Worm (Caenorhabditis elegans) whole organism, mixed stage, embryonic: ENCODE results near the gene lido-2.

Experiments
- M03D4.4 ChIP-seq: sonication (generic microtip); optimal IDR thresholded peaks from 2 replicates; lab custom pipeline; 2017; ENCODE audit warnings: mild to moderate bottlenecking, missing genetic modification characterization, missing compliant biosample characterization
- bed-3 ChIP-seq: fragments of 200-800 bp; sonication (Bioruptor generic); optimal IDR thresholded peaks from 3 replicates; lab custom pipeline; 2018; ENCODE audit warnings: mild to moderate bottlenecking, missing genetic modification characterization, moderate library complexity, missing compliant biosample characterization
- blmp-1 ChIP-seq: fragments of 150-350 bp; optimal IDR thresholded peaks from 2 replicates; lab custom pipeline; 2014; ENCODE audit warnings: missing biosample characterization, missing genetic modification characterization
- ceh-39 ChIP-seq: fragments of 150-350 bp; optimal IDR thresholded peaks from 2 replicates; lab custom pipeline; 2014; ENCODE audit warnings: missing biosample characterization, missing genetic modification characterization
- ceh-43 ChIP-seq: fragments of 200-800 bp; sonication (Bioruptor generic); optimal IDR thresholded peaks from 2 replicates; lab custom pipeline; 2018; ENCODE audit warnings: mild to moderate bottlenecking, missing genetic modification characterization, moderate library complexity, missing compliant biosample characterization
- ces-1 ChIP-seq: fragments of 150-350 bp; optimal IDR thresholded peaks from 2 replicates; lab custom pipeline; 2014; ENCODE audit warnings: missing biosample characterization, missing genetic modification reagents, missing genetic modification characterization
- cnd-1 ChIP-seq: fragments of 200-800 bp; sonication (Bioruptor generic); optimal IDR thresholded peaks from 2 replicates; lab custom pipeline; 2018; ENCODE audit warnings: mild to moderate bottlenecking, missing genetic modification characterization, missing compliant biosample characterization
- drap-1 ChIP-seq: fragments of 200-800 bp; sonication (Bioruptor generic); optimal IDR thresholded peaks from 3 replicates; lab custom pipeline; 2018; ENCODE audit warnings: mild to moderate bottlenecking, missing genetic modification characterization, missing compliant biosample characterization
- elt-1 ChIP-seq: sonication (generic microtip); optimal IDR thresholded peaks from 2 replicates; lab custom pipeline; 2017; ENCODE audit warnings: missing genetic modification characterization, mild to moderate bottlenecking, missing compliant biosample characterization, antibody characterized with exemption, moderate library complexity, borderline replicate concordance; ENCODE audit not compliant: insufficient read depth
- elt-3 ChIP-seq: fragments of 150-350 bp; optimal IDR thresholded peaks from 2 replicates; lab custom pipeline; 2014; ENCODE audit warnings: missing biosample characterization, missing genetic modification characterization
- flh-1 ChIP-seq: fragments of 200-800 bp; sonication (Bioruptor generic); optimal IDR thresholded peaks from 2 replicates; lab custom pipeline; 2018; ENCODE audit warnings: mild to moderate bottlenecking, missing genetic modification characterization, moderate library complexity, missing compliant biosample characterization
- ham-2 ChIP-seq: fragments of 200-800 bp; sonication (Bioruptor generic); optimal IDR thresholded peaks from 2 replicates; lab custom pipeline; 2018; ENCODE audit warnings: mild to moderate bottlenecking, missing genetic modification characterization, missing compliant biosample characterization
- hlh-1 ChIP-seq: fragments of 150-350 bp; optimal IDR thresholded peaks from 2 replicates; lab custom pipeline; 2014; ENCODE audit warnings: missing biosample characterization, missing genetic modification reagents, missing genetic modification characterization
- lin-13 ChIP-seq: fragments of 150-350 bp; optimal IDR thresholded peaks from 2 replicates; lab custom pipeline; 2014; ENCODE audit warnings: missing biosample characterization, missing genetic modification characterization
- lin-32 ChIP-seq: fragments of 200-800 bp; sonication (Bioruptor generic); optimal IDR thresholded peaks from 2 replicates; lab custom pipeline; 2018; ENCODE audit warnings: mild to moderate bottlenecking, missing genetic modification characterization, missing compliant biosample characterization
- lsy-2 ChIP-seq: fragments of 150-350 bp; optimal IDR thresholded peaks from 2 replicates; lab custom pipeline; 2014; ENCODE audit warnings: missing biosample characterization, missing genetic modification characterization
- mab-5 ChIP-seq: fragments of 150-350 bp; optimal IDR thresholded peaks from 2 replicates; lab custom pipeline; 2014; ENCODE audit warnings: missing biosample characterization, missing genetic modification characterization
- mep-1 ChIP-seq: fragments of 150-350 bp; optimal IDR thresholded peaks from 2 replicates; lab custom pipeline; 2017; ENCODE audit warnings: missing biosample characterization, missing genetic modification reagents, missing genetic modification characterization, inconsistent platforms
- mls-2 ChIP-seq: sonication (generic microtip); optimal IDR thresholded peaks from 2 replicates; lab custom pipeline; 2016; ENCODE audit warnings: mild to moderate bottlenecking, missing genetic modification characterization, moderate library complexity, missing compliant biosample characterization
- nhr-12 ChIP-seq: fragments of 150-350 bp; optimal IDR thresholded peaks from 2 replicates; lab custom pipeline; 2014; ENCODE audit warnings: missing biosample characterization, missing genetic modification characterization
- nhr-2 ChIP-seq: fragments of 150-350 bp; optimal IDR thresholded peaks from 2 replicates; lab custom pipeline; 2014; ENCODE audit warnings: missing biosample characterization, missing genetic modification characterization
- nhr-237 ChIP-seq: fragments of 150-350 bp; optimal IDR thresholded peaks from 2 replicates; lab custom pipeline; 2014; ENCODE audit warnings: missing biosample characterization, missing genetic modification characterization
- nhr-28 ChIP-seq: fragments of 150-350 bp; optimal IDR thresholded peaks from 2 replicates; lab custom pipeline; 2014; ENCODE audit warnings: missing biosample characterization, missing genetic modification characterization
- nhr-76 ChIP-seq: sonication (generic microtip); optimal IDR thresholded peaks from 2 replicates; lab custom pipeline; 2017; ENCODE audit warnings: missing biosample characterization, missing genetic modification characterization
- pha-4 ChIP-seq: fragments of 150-350 bp; optimal IDR thresholded peaks from 2 replicates; lab custom pipeline; 2018; ENCODE audit warnings: missing biosample characterization, missing genetic modification reagents, missing genetic modification characterization
- sem-2 ChIP-seq: fragments of 200-800 bp; sonication (Bioruptor generic); optimal IDR thresholded peaks from 2 replicates; lab custom pipeline; 2018; ENCODE audit warnings: mild to moderate bottlenecking, missing genetic modification characterization, missing compliant biosample characterization
- snpc-4 ChIP-seq: fragments of 150-350 bp; optimal IDR thresholded peaks from 2 replicates; lab custom pipeline; 2014; ENCODE audit warnings: missing biosample characterization, missing genetic modification characterization
- tbx-8 ChIP-seq: fragments of 200-800 bp; sonication (Bioruptor generic); optimal IDR thresholded peaks from 2 replicates; lab custom pipeline; 2018; ENCODE audit warnings: mild to moderate bottlenecking, missing genetic modification characterization, moderate library complexity, missing compliant biosample characterization
- unc-120 ChIP-seq: sonication (generic microtip); optimal IDR thresholded peaks from 2 replicates; lab custom pipeline; 2017; ENCODE audit warnings: missing genetic modification characterization, missing compliant biosample characterization; ENCODE audit not compliant: poor library complexity, severe bottlenecking
- unc-39 ChIP-seq: fragments of 150-350 bp; optimal IDR thresholded peaks from 2 replicates; lab custom pipeline; 2014; ENCODE audit warnings: missing biosample characterization, missing genetic modification characterization
- unc-62 ChIP-seq: fragments of 150-350 bp; optimal IDR thresholded peaks from 2 replicates; lab custom pipeline; 2014; ENCODE audit warnings: missing biosample characterization, missing genetic modification reagents, missing genetic modification characterization
- zip-8 ChIP-seq: fragments of 150-350 bp; optimal IDR thresholded peaks from 2 replicates; lab custom pipeline; 2014; ENCODE audit warnings: missing biosample characterization, missing genetic modification characterization
- ztf-11 ChIP-seq: fragments of 150-350 bp; optimal IDR thresholded peaks from 2 replicates; lab custom pipeline; 2014; ENCODE audit warnings: missing biosample characterization, missing genetic modification characterization

The lido-2 gene

DNA sequence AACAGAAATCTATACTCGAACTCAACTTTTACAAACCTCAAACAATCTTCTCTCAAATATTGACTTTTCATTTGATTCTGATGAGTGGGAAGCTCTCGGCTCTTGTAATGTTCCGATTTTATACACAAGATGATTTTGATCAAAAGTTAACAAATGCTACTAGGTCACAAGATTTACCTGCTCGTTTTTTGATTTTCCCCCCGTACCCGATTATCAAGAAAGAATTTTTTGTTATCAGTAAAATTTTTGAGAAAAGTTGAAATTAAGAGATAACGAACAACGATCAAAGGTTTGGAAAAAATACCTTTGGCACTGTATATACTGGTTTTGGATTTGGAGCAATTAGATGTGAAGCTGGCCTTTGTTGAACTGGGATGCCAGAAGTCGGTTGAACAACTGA is 35.7 kb downstream of the lido-2 start:
- TF ChIP-seq ham-2 (no peak), tbx-8 (GFP tag; lab: Kevin White, UChicago) (no peak), ceh-43 (no peak), elt-3 (tag; lab: Kevin White, UChicago) (no peak), ces-1 (GFP tag; lab: Kevin White, UChicago) (no peak), ceh-39 (tag; lab: Kevin White, UChicago) (no peak), blmp-1 (tag; lab: Kevin White, UChicago) (no peak), lin-32 (GFP tag; lab: Kevin White, UChicago) (no peak), lin-13 (tag; lab: Kevin White, UChicago) (no peak), nhr-76 (tag; lab: Kevin White, UChicago) (no peak), drap-1 (GFP tag; lab: Kevin White, UChicago) (no peak), hlh-1 (no peak), pha-4 (no peak), unc-120 (tag; lab: Kevin White, UChicago) (no peak), M03D4.4 (tag; lab: Kevin White, UChicago) (no peak)

DNA sequence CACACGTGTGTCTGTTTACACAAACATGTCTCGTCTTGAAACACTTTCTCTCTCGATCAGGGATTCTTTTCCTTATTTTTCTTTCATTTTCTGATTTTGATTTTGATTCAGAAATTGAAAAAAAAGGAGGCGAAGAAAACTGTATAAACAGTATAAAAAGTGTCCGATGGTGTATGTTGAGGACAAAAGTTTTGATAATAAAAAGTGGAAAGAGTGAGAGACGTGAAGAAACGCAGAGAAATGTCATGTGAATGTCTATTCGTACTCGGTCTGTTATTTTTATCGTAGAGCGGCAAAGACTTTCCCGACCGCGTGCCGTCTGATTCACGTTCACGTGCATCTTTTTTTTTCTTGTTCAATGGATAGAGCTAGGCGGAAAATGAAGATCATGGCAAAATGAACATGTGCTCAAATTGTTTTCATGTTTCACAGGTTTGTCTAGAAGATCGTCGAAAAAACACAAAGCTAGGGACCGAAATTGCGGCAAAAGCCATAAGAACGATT is 36.8 kb downstream of the lido-2 start:
- TF ChIP-seq nhr-2 (tag; lab: Kevin White, UChicago) = no peak
- no peak for TF ChIP-seq nhr-76 (tag; lab: Kevin White, UChicago)
- no peak for TF ChIP-seq zip-8 (tag; lab: Kevin White, UChicago)
- no peak for TF ChIP-seq mab-5 (tag; lab: Kevin White, UChicago)
- TF ChIP-seq sem-2 = no peak
- TF ChIP-seq nhr-12 = no peak
- TF ChIP-seq mls-2 (tag; lab: Kevin White, UChicago) = no peak
- TF ChIP-seq, all 35 proteins: peak for 0

- no peak for TF ChIP-seq unc-62
- no peak for TF ChIP-seq sem-2
- no peak for TF ChIP-seq unc-39 (tag; lab: Kevin White, UChicago)
- TF ChIP-seq lin-32 (GFP tag; lab: Kevin White, UChicago) = no peak
- no peak for TF ChIP-seq lsy-2 (tag; lab: Kevin White, UChicago)
- TF ChIP-seq ceh-39 (tag; lab: Kevin White, UChicago) = no peak
- TF ChIP-seq mls-2 (tag; lab: Kevin White, UChicago) = no peak
- TF ChIP-seq drap-1 (GFP tag; lab: Kevin White, UChicago) = no peak
- TF ChIP-seq mep-1 = no peak
- TF ChIP-seq bed-3 (GFP tag; lab: Kevin White, UChicago) = no peak
- TF ChIP-seq elt-1 (tag; lab: Kevin White, UChicago) = no peak
- TF ChIP-seq nhr-12 = no peak
These were observed 38.4 kb downstream of the lido-2 start for ce11 chrX:17062165-17062564.

DNA sequence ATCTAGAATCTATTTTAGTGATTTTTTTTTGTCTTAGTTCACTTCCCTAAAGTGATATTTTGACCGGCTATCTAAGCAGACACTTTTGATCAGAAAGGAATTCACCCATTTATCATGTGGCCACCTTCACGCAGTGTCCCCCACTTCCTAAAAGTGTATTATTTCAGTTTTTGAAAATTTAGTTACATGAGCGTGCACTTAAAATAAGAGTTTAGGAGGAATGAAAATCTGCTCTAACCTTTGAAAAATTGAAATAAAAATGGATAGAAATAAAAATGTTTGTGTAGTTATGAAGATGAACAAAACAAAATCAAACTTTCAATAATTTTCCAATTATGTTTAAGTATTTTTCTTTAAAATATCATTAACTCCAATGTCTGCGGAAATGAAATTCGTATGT is 40.8 kb downstream of the lido-2 start:
- TF ChIP-seq ztf-11 (tag; lab: Kevin White, UChicago) = no peak
- no peak for TF ChIP-seq zip-8 (tag; lab: Kevin White, UChicago)
- no peak for TF ChIP-seq unc-39 (tag; lab: Kevin White, UChicago)
- no peak for TF ChIP-seq mls-2 (tag; lab: Kevin White, UChicago)
- no peak for TF ChIP-seq lsy-2 (tag; lab: Kevin White, UChicago)
- no peak for TF ChIP-seq cnd-1 (tag; lab: Kevin White, UChicago)
- no peak for TF ChIP-seq nhr-28 (tag; lab: Kevin White, UChicago)
- TF ChIP-seq ceh-43 = no peak
- TF ChIP-seq flh-1 (GFP tag; lab: Kevin White, UChicago) = no peak
- no peak for TF ChIP-seq nhr-76 (tag; lab: Kevin White, UChicago)
- TF ChIP-seq drap-1 (GFP tag; lab: Kevin White, UChicago) = no peak
- no peak for TF ChIP-seq nhr-12
- no peak for TF ChIP-seq nhr-237 (tag; lab: Kevin White, UChicago)
- no peak for TF ChIP-seq nhr-2 (tag; lab: Kevin White, UChicago)
- no peak for TF ChIP-seq hlh-1
- no peak for TF ChIP-seq elt-1 (tag; lab: Kevin White, UChicago)
- TF ChIP-seq ham-2 = no peak
- TF ChIP-seq blmp-1 (tag; lab: Kevin White, UChicago) = no peak
- no peak for TF ChIP-seq snpc-4
